Worm (Caenorhabditis elegans) whole organism, L1 larva: ENCODE results near the gene M153.5.
A peak's percentile ranks its signal among the peaks of the same experiment; 100 is the strongest.

Experiments
- C04F5.9 ChIP-seq: sonication (generic microtip); optimal IDR thresholded peaks from 2 replicates; lab custom pipeline; 2016; ENCODE audit warnings: missing genetic modification characterization, missing compliant biosample characterization
- C16A3.4 ChIP-seq: fragments of 150-350 bp; optimal IDR thresholded peaks from 2 replicates; lab custom pipeline; 2014; ENCODE audit warnings: missing biosample characterization, missing genetic modification characterization
- Y116A8C.19 ChIP-seq: sonication (generic microtip); optimal IDR thresholded peaks from 2 replicates; lab custom pipeline; 2016; ENCODE audit warnings: missing compliant biosample characterization, missing genetic modification characterization, borderline replicate concordance
- alr-1 ChIP-seq: fragments of 200-800 bp; sonication (Bioruptor generic); optimal IDR thresholded peaks from 2 replicates; lab custom pipeline; 2018; ENCODE audit warnings: borderline replicate concordance, mild to moderate bottlenecking, missing genetic modification characterization, missing compliant biosample characterization
- ama-1 ChIP-seq: fragments of 150-350 bp; optimal IDR thresholded peaks from 2 replicates; lab custom pipeline; 2014
- blmp-1 ChIP-seq: fragments of 150-350 bp; optimal IDR thresholded peaks from 2 replicates; lab custom pipeline; 2014; ENCODE audit warnings: missing biosample characterization, missing genetic modification characterization
- ceh-63 ChIP-seq: fragments of 200-800 bp; sonication (Bioruptor generic); optimal IDR thresholded peaks from 2 replicates; lab custom pipeline; 2018; ENCODE audit warnings: mild to moderate bottlenecking, missing genetic modification characterization, missing compliant biosample characterization
- ceh-82 ChIP-seq, 3 experiments: fragments of 150-350 bp in 1 of 3; sonication (generic microtip) in 2 of 3; optimal IDR thresholded peaks; 2 replicates each; lab custom pipeline; 2014 to 2017; ENCODE audit warnings: missing biosample characterization in 3 of 3, missing genetic modification characterization in 3 of 3
- dpl-1 ChIP-seq, 3 experiments: fragments of 150-350 bp in 2 of 3; sonication (generic microtip) in 1 of 3; optimal IDR thresholded peaks; 2 replicates each; lab custom pipeline; 2014 to 2017; ENCODE audit warnings: missing biosample characterization in 3 of 3, missing genetic modification characterization in 3 of 3, missing genetic modification reagents in 3 of 3
- dsc-1 ChIP-seq: sonication (generic microtip); optimal IDR thresholded peaks from 2 replicates; lab custom pipeline; 2016; ENCODE audit warnings: mild to moderate bottlenecking, missing genetic modification characterization, missing compliant biosample characterization
- efl-1 ChIP-seq, 4 experiments: fragments of 150-350 bp; optimal IDR thresholded peaks in 3 of 4; peaks in 1 of 4; 1 replicate in 1 of 4; 2 replicates in 3 of 4; lab custom pipeline; 2014; ENCODE audit warnings: missing biosample characterization in 2 of 4, missing genetic modification characterization in 2 of 4, missing genetic modification reagents in 2 of 4
- elt-2 ChIP-seq: sonication (generic microtip); optimal IDR thresholded peaks from 2 replicates; lab custom pipeline; 2016; ENCODE audit warnings: missing genetic modification characterization, mild to moderate bottlenecking, inconsistent platforms, missing compliant biosample characterization, missing genetic modification reagents
- ets-5 ChIP-seq: fragments of 200-800 bp; sonication (Bioruptor generic); IDR thresholded peaks from 2 replicates; pipeline ENCODE4 v1.3.6; 2022; ENCODE audit warnings: missing genetic modification characterization, missing compliant biosample characterization
- fkh-4 ChIP-seq: sonication (generic microtip); optimal IDR thresholded peaks from 2 replicates; lab custom pipeline; 2016; ENCODE audit warnings: missing compliant biosample characterization, missing genetic modification characterization, borderline replicate concordance
- fkh-8 ChIP-seq: sonication (generic microtip); optimal IDR thresholded peaks from 2 replicates; lab custom pipeline; 2016; ENCODE audit warnings: mild to moderate bottlenecking, missing genetic modification characterization, missing compliant biosample characterization
- fos-1 ChIP-seq: fragments of 150-350 bp; optimal IDR thresholded peaks from 2 replicates; lab custom pipeline; 2014; ENCODE audit warnings: missing biosample characterization, missing genetic modification characterization
- irx-1 ChIP-seq: sonication (generic microtip); optimal IDR thresholded peaks from 2 replicates; lab custom pipeline; 2016; ENCODE audit warnings: missing genetic modification characterization, missing compliant biosample characterization
- lin-13 ChIP-seq: fragments of 150-350 bp; optimal IDR thresholded peaks from 2 replicates; lab custom pipeline; 2014; ENCODE audit warnings: missing biosample characterization, missing genetic modification reagents, missing genetic modification characterization
- lin-14 ChIP-seq: fragments of 200-800 bp; sonication (Bioruptor generic); optimal IDR thresholded peaks from 2 replicates; lab custom pipeline; 2018; ENCODE audit warnings: mild to moderate bottlenecking, missing genetic modification characterization, moderate library complexity, missing compliant biosample characterization
- lin-15B ChIP-seq: fragments of 150-350 bp; sonication (generic microtip); optimal IDR thresholded peaks from 3 replicates; lab custom pipeline; 2014; ENCODE audit warnings: missing biosample characterization, missing genetic modification characterization
- lin-35 ChIP-seq, 2 experiments: fragments of 150-350 bp; optimal IDR thresholded peaks; 2 replicates each; lab custom pipeline; 2014; ENCODE audit warnings: missing biosample characterization in 2 of 2, missing genetic modification characterization in 2 of 2, missing genetic modification reagents in 2 of 2
- lin-39 ChIP-seq: fragments of 150-350 bp; optimal IDR thresholded peaks from 2 replicates; lab custom pipeline; 2014; ENCODE audit warnings: missing biosample characterization, missing genetic modification reagents, missing genetic modification characterization
- lsy-2 ChIP-seq, 2 experiments: fragments of 150-350 bp; optimal IDR thresholded peaks; 2 replicates each; lab custom pipeline; 2014; ENCODE audit warnings: missing biosample characterization in 2 of 2, missing genetic modification characterization in 2 of 2
- mab-9 ChIP-seq: fragments of 200-800 bp; sonication (Bioruptor generic); IDR thresholded peaks from 2 replicates; pipeline ENCODE4 v1.3.6; 2022; ENCODE audit warnings: missing genetic modification reagents, missing genetic modification characterization, missing compliant biosample characterization
- mep-1 ChIP-seq: fragments of 150-350 bp; optimal IDR thresholded peaks from 2 replicates; lab custom pipeline; 2014; ENCODE audit warnings: missing biosample characterization, missing genetic modification characterization
- nhr-11 ChIP-seq: fragments of 150-350 bp; optimal IDR thresholded peaks from 2 replicates; lab custom pipeline; 2014; ENCODE audit warnings: missing biosample characterization, missing genetic modification characterization
- nhr-12 ChIP-seq: sonication (generic microtip); optimal IDR thresholded peaks from 2 replicates; lab custom pipeline; 2017; ENCODE audit warnings: missing biosample characterization, missing genetic modification characterization
- nhr-19 ChIP-seq: fragments of 200-800 bp; sonication (Bioruptor generic); conservative IDR thresholded peaks from 2 replicates; pipeline ENCODE4 v1.3.6; 2022; ENCODE audit warnings: missing genetic modification characterization, missing compliant biosample characterization
- nhr-20 ChIP-seq: sonication (generic microtip); optimal IDR thresholded peaks from 2 replicates; lab custom pipeline; 2016; ENCODE audit warnings: mild to moderate bottlenecking, missing genetic modification characterization, missing compliant biosample characterization
- nhr-237 ChIP-seq: fragments of 150-350 bp; optimal IDR thresholded peaks from 2 replicates; lab custom pipeline; 2014; ENCODE audit warnings: missing biosample characterization, missing genetic modification characterization
- nhr-28 ChIP-seq: fragments of 150-350 bp; optimal IDR thresholded peaks from 2 replicates; lab custom pipeline; 2014; ENCODE audit warnings: missing biosample characterization, missing genetic modification characterization
- nhr-47 ChIP-seq: sonication (generic microtip); optimal IDR thresholded peaks from 2 replicates; lab custom pipeline; 2016; ENCODE audit warnings: mild to moderate bottlenecking, missing genetic modification characterization, moderate library complexity, missing compliant biosample characterization
- nhr-71 ChIP-seq: sonication (generic microtip); optimal IDR thresholded peaks from 2 replicates; lab custom pipeline; 2016; ENCODE audit warnings: mild to moderate bottlenecking, missing genetic modification characterization, moderate library complexity, missing compliant biosample characterization
- nhr-76 ChIP-seq: sonication (generic microtip); optimal IDR thresholded peaks from 2 replicates; lab custom pipeline; 2017; ENCODE audit warnings: missing biosample characterization, missing genetic modification characterization
- nhr-77 ChIP-seq: fragments of 150-350 bp; optimal IDR thresholded peaks from 2 replicates; lab custom pipeline; 2014; ENCODE audit warnings: missing biosample characterization, missing genetic modification characterization
- nhr-84 ChIP-seq: sonication (generic microtip); optimal IDR thresholded peaks from 2 replicates; lab custom pipeline; 2017; ENCODE audit warnings: missing biosample characterization, missing genetic modification characterization
- nhr-85 ChIP-seq: sonication (generic microtip); peaks from one replicate; lab custom pipeline; 2016; ENCODE audit warnings: missing genetic modification characterization, inconsistent platforms, missing compliant biosample characterization
- nhr-90 ChIP-seq: sonication (generic microtip); optimal IDR thresholded peaks from 2 replicates; lab custom pipeline; 2016; ENCODE audit warnings: mild to moderate bottlenecking, missing genetic modification characterization, missing compliant biosample characterization; ENCODE audit not compliant: poor library complexity
- pag-3 ChIP-seq: sonication (generic microtip); optimal IDR thresholded peaks from 2 replicates; lab custom pipeline; 2017; ENCODE audit warnings: missing genetic modification characterization, mild to moderate bottlenecking, missing compliant biosample characterization, antibody characterized with exemption, borderline replicate concordance; ENCODE audit not compliant: insufficient read depth
- rnt-1 ChIP-seq: sonication (generic microtip); optimal IDR thresholded peaks from 2 replicates; lab custom pipeline; 2016; ENCODE audit warnings: mild to moderate bottlenecking, missing genetic modification characterization, moderate library complexity, missing compliant biosample characterization
- skn-1 ChIP-seq: fragments of 150-350 bp; optimal IDR thresholded peaks from 2 replicates; lab custom pipeline; 2014; ENCODE audit warnings: missing biosample characterization, missing genetic modification characterization
- snpc-4 ChIP-seq: fragments of 150-350 bp; optimal IDR thresholded peaks from 2 replicates; lab custom pipeline; 2014; ENCODE audit warnings: missing biosample characterization, missing genetic modification characterization
- snu-23 ChIP-seq: sonication (generic microtip); optimal IDR thresholded peaks from 2 replicates; lab custom pipeline; 2016; ENCODE audit warnings: missing genetic modification characterization, missing compliant biosample characterization
- sup-37 ChIP-seq: fragments of 200-800 bp; sonication (Bioruptor generic); optimal IDR thresholded peaks from 2 replicates; lab custom pipeline; 2018; ENCODE audit warnings: mild to moderate bottlenecking, missing genetic modification characterization, missing compliant biosample characterization
- tbx-2 ChIP-seq: sonication (generic microtip); optimal IDR thresholded peaks from 2 replicates; lab custom pipeline; 2016; ENCODE audit warnings: missing genetic modification characterization, missing compliant biosample characterization
- tlp-1 ChIP-seq: fragments of 150-350 bp; optimal IDR thresholded peaks from 2 replicates; lab custom pipeline; 2014; ENCODE audit warnings: missing biosample characterization, missing genetic modification characterization
- unc-30 ChIP-seq: sonication (generic microtip); optimal IDR thresholded peaks from 2 replicates; lab custom pipeline; 2017; ENCODE audit warnings: missing biosample characterization, missing genetic modification characterization
- ztf-4 ChIP-seq: fragments of 150-350 bp; optimal IDR thresholded peaks from 2 replicates; lab custom pipeline; 2014; ENCODE audit warnings: missing biosample characterization, missing genetic modification characterization

Gene M153.5

ce11 chrX:12175667-12176278, 32.0 kb downstream of the M153.5 start:
- TF ChIP-seq fkh-8 (tag; lab: Kevin White, UChicago) (no peak), ceh-82 (tag; optimal IDR thresholded peaks at IDR 0.05; lab: Kevin White, UChicago) (peak in 2 of 3 experiments; percentile 1 to 6), mep-1 (tag; lab: Kevin White, UChicago) (peak; percentile 17), C04F5.9 (no peak), efl-1 (optimal IDR thresholded peaks at IDR 0.05; lab: Kevin White, UChicago) (no peak), efl-1 (GFP tag; optimal IDR thresholded peaks at IDR 0.05 in 1 of 2; lab: Kevin White, UChicago) (peak in 1 of 2 experiments; percentile 50), C16A3.4 (tag; lab: Kevin White, UChicago) (no peak), snpc-4 (no peak), nhr-11 (tag; lab: Kevin White, UChicago) (no peak), ceh-63 (GFP tag; lab: Kevin White, UChicago) (no peak), nhr-77 (tag; lab: Kevin White, UChicago) (peak; percentile 18), lsy-2 (tag; optimal IDR thresholded peaks at IDR 0.05; lab: Kevin White, UChicago) (no peak), tbx-2 (peak; percentile 10), dsc-1 (tag; lab: Kevin White, UChicago) (peak; percentile 45), nhr-12 (tag; lab: Kevin White, UChicago) (no peak), sup-37 (peak; percentile 36), irx-1 (tag; lab: Kevin White, UChicago) (no peak), nhr-47 (no peak), mab-9 (GFP tag; lab: Robert Waterston, UW) (no peak), nhr-71 (peak; percentile 25), fkh-4 (tag; lab: Kevin White, UChicago) (no peak), nhr-19 (GFP tag; lab: Robert Waterston, UW) (peak; percentile 19; the same call in 1 of the 2 replicates), dpl-1 (GFP tag; optimal IDR thresholded peaks at IDR 0.05; lab: Kevin White, UChicago) (no peak), lin-14 (peak; percentile 25), ama-1 (lab: Kevin White, UChicago) (no peak), tlp-1 (tag; lab: Kevin White, UChicago) (no peak), lin-39 (no peak), nhr-20 (tag; lab: Kevin White, UChicago) (peak; percentile 28)

DNA sequence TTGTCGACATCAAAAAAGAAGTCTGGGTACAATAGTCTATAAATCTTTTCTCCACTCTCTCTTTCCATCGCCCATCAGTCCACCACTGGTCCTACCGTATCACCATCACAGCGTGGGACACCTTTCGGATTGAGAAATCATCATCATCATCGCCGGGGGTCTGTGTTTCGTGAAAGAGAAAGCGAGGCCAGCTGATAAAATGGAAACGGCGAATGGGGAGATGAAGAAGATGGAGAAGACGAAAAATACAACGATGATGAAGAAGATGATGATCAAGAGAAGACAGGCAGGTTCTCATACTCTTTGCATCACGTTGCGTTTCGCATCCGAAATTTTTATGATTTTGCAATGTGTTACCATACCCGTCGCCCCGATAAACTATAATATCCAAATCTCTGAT, 32.6 kb downstream of the M153.5 start:
- TF ChIP-seq C16A3.4 (tag; lab: Kevin White, UChicago), result no peak
- no peak for TF ChIP-seq fkh-4 (tag; lab: Kevin White, UChicago)
- TF ChIP-seq C04F5.9, result no peak
- TF ChIP-seq nhr-77 (tag; lab: Kevin White, UChicago), result no peak
- no peak for TF ChIP-seq nhr-237
- no peak for TF ChIP-seq lin-15B (tag; lab: Kevin White, UChicago)
- no peak for TF ChIP-seq unc-30
- TF ChIP-seq fos-1 (tag; lab: Kevin White, UChicago), result no peak
- TF ChIP-seq nhr-90 (tag; lab: Kevin White, UChicago), result peak; percentile 50
- TF ChIP-seq nhr-20 (tag; lab: Kevin White, UChicago), result peak; percentile 61
- no peak for TF ChIP-seq tlp-1 (tag; lab: Kevin White, UChicago)
- peak; percentile 52 for TF ChIP-seq snu-23 (GFP tag; lab: Kevin White, UChicago)
- peak; percentile 11 for TF ChIP-seq irx-1 (tag; lab: Kevin White, UChicago)
- peak; percentile 68 for TF ChIP-seq skn-1 (tag; lab: Kevin White, UChicago)
- peak; percentile 35 for TF ChIP-seq lin-14
- peak; percentile 74 for TF ChIP-seq mep-1 (tag; lab: Kevin White, UChicago)
- TF ChIP-seq nhr-12 (tag; lab: Kevin White, UChicago), result no peak
- peak; percentile 99 for TF ChIP-seq blmp-1 (tag; lab: Kevin White, UChicago)
- peak in 1 of 2 experiments; percentile 54 for TF ChIP-seq lsy-2 (tag; optimal IDR thresholded peaks at IDR 0.05; lab: Kevin White, UChicago)
- TF ChIP-seq rnt-1 (tag; lab: Kevin White, UChicago), result peak; percentile 30
- no peak for TF ChIP-seq nhr-76 (tag; lab: Kevin White, UChicago)
- TF ChIP-seq lin-13, result peak; percentile 13
- no peak for TF ChIP-seq pag-3
- no peak for TF ChIP-seq nhr-28 (tag; lab: Kevin White, UChicago)
- peak; percentile 83 for TF ChIP-seq nhr-85 (tag; lab: Kevin White, UChicago)
- no peak for TF ChIP-seq ets-5 (GFP tag; lab: Robert Waterston, UW)
- peak in 1 of 3 experiments; percentile 3 for TF ChIP-seq dpl-1 (GFP tag; optimal IDR thresholded peaks at IDR 0.05; lab: Kevin White, UChicago)
- no peak for TF ChIP-seq alr-1
- peak; percentile 50 for TF ChIP-seq ztf-4
- TF ChIP-seq elt-2 (tag; lab: Kevin White, UChicago), result no peak
- peak in 1 of 2 experiments; percentile 1 for TF ChIP-seq lin-35 (GFP tag; optimal IDR thresholded peaks at IDR 0.05; lab: Kevin White, UChicago)
- peak; percentile 61 for TF ChIP-seq nhr-71
- peak; percentile 2 for TF ChIP-seq nhr-47
- TF ChIP-seq nhr-84 (tag; lab: Kevin White, UChicago), result no peak
- TF ChIP-seq Y116A8C.19 (tag; lab: Kevin White, UChicago), result no peak
